Fruit fly (Drosophila melanogaster) whole organism, embryonic: ENCODE data around the gene H2.0.

Experiments
- Ada2b ChIP-seq: fragments of 200-800 bp; sonication (Bioruptor generic); IDR thresholded peaks from 2 replicates; pipeline ENCODE4 v1.3.6; 2022; ENCODE audit warnings: missing biosample characterization, missing genetic modification characterization
- CG10274 ChIP-seq: fragments of 200-800 bp; sonication (Bioruptor generic); optimal IDR thresholded peaks from 3 replicates; lab custom pipeline; 2017; ENCODE audit warnings: missing biosample characterization, mild to moderate bottlenecking, missing genetic modification characterization
- CG11085 ChIP-seq: fragments of 200-800 bp; sonication (Bioruptor generic); IDR thresholded peaks from 2 replicates; pipeline ENCODE4 v1.3.6; 2022; ENCODE audit warnings: missing biosample characterization, missing genetic modification characterization
- CG11723 ChIP-seq: fragments of 200-800 bp; sonication (Bioruptor generic); optimal IDR thresholded peaks from 2 replicates; lab custom pipeline; 2017; ENCODE audit warnings: missing biosample characterization, mild to moderate bottlenecking, missing genetic modification characterization
- CG12659 ChIP-seq: fragments of 200-800 bp; sonication (Bioruptor generic); optimal IDR thresholded peaks from 3 replicates; lab custom pipeline; 2017; ENCODE audit warnings: mild to moderate bottlenecking, missing biosample characterization, missing genetic modification reagents, missing genetic modification characterization
- CG16813 ChIP-seq: fragments of 200-800 bp; sonication (Bioruptor generic); IDR thresholded peaks from 3 replicates; pipeline ENCODE4 v1.3.6; 2022; ENCODE audit warnings: missing biosample characterization, missing genetic modification characterization; ENCODE audit not compliant: partially characterized antibody
- CG16863 ChIP-seq: fragments of 200-800 bp; sonication (Bioruptor generic); optimal IDR thresholded peaks from 3 replicates; lab custom pipeline; 2016; ENCODE audit warnings: missing biosample characterization, missing genetic modification characterization
- CG17328 ChIP-seq: fragments of 200-800 bp; sonication (Bioruptor generic); IDR thresholded peaks from 2 replicates; pipeline ENCODE4 v1.3.6; 2022; ENCODE audit warnings: missing biosample characterization, missing genetic modification characterization
- CG17568 ChIP-seq: fragments of 200-800 bp; sonication (Bioruptor generic); optimal IDR thresholded peaks from 2 replicates; lab custom pipeline; 2018; ENCODE audit warnings: missing biosample characterization, mild to moderate bottlenecking, missing genetic modification characterization, moderate library complexity
- CG18764 ChIP-seq: fragments of 200-800 bp; sonication (Bioruptor generic); optimal IDR thresholded peaks from 3 replicates; lab custom pipeline; 2016; ENCODE audit warnings: missing biosample characterization, missing genetic modification characterization
- CG2889 ChIP-seq: fragments of 200-800 bp; sonication (Bioruptor generic); IDR thresholded peaks from 3 replicates; pipeline ENCODE4 v1.3.6; 2022; ENCODE audit warnings: missing biosample characterization, missing genetic modification characterization
- CG30431 ChIP-seq: fragments of 200-800 bp; sonication (Bioruptor generic); optimal IDR thresholded peaks from 2 replicates; lab custom pipeline; 2017; ENCODE audit warnings: missing biosample characterization, missing genetic modification characterization
- CG32772 ChIP-seq: fragments of 200-800 bp; sonication (Bioruptor generic); IDR thresholded peaks from 2 replicates; pipeline ENCODE4 v1.3.6; 2022; ENCODE audit warnings: missing biosample characterization, missing genetic modification characterization
- CG34376 ChIP-seq: fragments of 200-800 bp; sonication (Bioruptor generic); optimal IDR thresholded peaks from 2 replicates; lab custom pipeline; 2018; ENCODE audit warnings: missing biosample characterization, mild to moderate bottlenecking, missing genetic modification characterization
- CG3838 ChIP-seq: fragments of 200-800 bp; sonication (Bioruptor generic); optimal IDR thresholded peaks from 3 replicates; lab custom pipeline; 2016; ENCODE audit warnings: missing biosample characterization, missing genetic modification characterization
- CG42726 ChIP-seq: fragments of 200-800 bp; sonication (Bioruptor generic); IDR thresholded peaks from 2 replicates; pipeline ENCODE4 v1.3.6; 2022; ENCODE audit warnings: missing biosample characterization, missing genetic modification characterization; ENCODE audit not compliant: partially characterized antibody
- CG4730 ChIP-seq: fragments of 200-800 bp; sonication (Bioruptor generic); IDR thresholded peaks from 2 replicates; pipeline ENCODE4 v1.3.6; 2022; ENCODE audit warnings: missing biosample characterization, missing genetic modification characterization
- CG6654 ChIP-seq: fragments of 200-800 bp; sonication (Bioruptor generic); optimal IDR thresholded peaks from 2 replicates; lab custom pipeline; 2017; ENCODE audit warnings: missing biosample characterization, mild to moderate bottlenecking, missing genetic modification characterization
- CG7271 ChIP-seq: fragments of 200-800 bp; sonication (Bioruptor generic); optimal IDR thresholded peaks from 2 replicates; lab custom pipeline; 2018; ENCODE audit warnings: missing biosample characterization, mild to moderate bottlenecking, missing genetic modification characterization, moderate library complexity
- CG8388 ChIP-seq: fragments of 200-800 bp; sonication (Bioruptor generic); optimal IDR thresholded peaks from 2 replicates; lab custom pipeline; 2019; ENCODE audit warnings: missing biosample characterization, mild to moderate bottlenecking, missing genetic modification characterization, moderate library complexity
- Hr39 ChIP-seq: fragments of >200 bp; optimal IDR thresholded peaks from 2 replicates; lab custom pipeline; 2017
- Hr51 ChIP-seq, 2 experiments: fragments of 200-800 bp; sonication (Bioruptor generic); optimal IDR thresholded peaks; 2 replicates in 1 of 2; 3 replicates in 1 of 2; lab custom pipeline; 2016 to 2018; ENCODE audit warnings: missing biosample characterization in 2 of 2, missing genetic modification characterization in 2 of 2, mild to moderate bottlenecking in 1 of 2, moderate library complexity in 1 of 2
- Hsf ChIP-seq: fragments of 200-800 bp; sonication (Bioruptor generic); optimal IDR thresholded peaks from 3 replicates; lab custom pipeline; 2016; ENCODE audit warnings: missing biosample characterization, missing genetic modification characterization
- MBD-R2 ChIP-seq: fragments of 200-800 bp; sonication (Bioruptor generic); IDR thresholded peaks from 2 replicates; pipeline ENCODE4 v1.3.6; 2022; ENCODE audit warnings: missing biosample characterization, missing genetic modification characterization
- Mrtf ChIP-seq: fragments of 200-800 bp; sonication (Bioruptor generic); IDR thresholded peaks from 3 replicates; pipeline ENCODE4 v1.3.6; 2022; ENCODE audit warnings: missing biosample characterization, missing genetic modification characterization
- Myb ChIP-seq: fragments of 200-800 bp; sonication (Bioruptor generic); optimal IDR thresholded peaks from 2 replicates; lab custom pipeline; 2016; ENCODE audit warnings: missing biosample characterization, missing genetic modification characterization
- Opbp ChIP-seq: fragments of 200-800 bp; sonication (Bioruptor generic); IDR thresholded peaks from 3 replicates; pipeline ENCODE4 v1.3.6; 2022; ENCODE audit warnings: missing biosample characterization, missing genetic modification characterization; ENCODE audit not compliant: partially characterized antibody
- Ptx1 ChIP-seq: fragments of 200-800 bp; sonication (Bioruptor generic); IDR thresholded peaks from 2 replicates; pipeline ENCODE4 v1.3.6; 2022; ENCODE audit warnings: missing biosample characterization, missing genetic modification characterization
- Sox100B ChIP-seq: fragments of 200-800 bp; sonication (Bioruptor generic); optimal IDR thresholded peaks from 3 replicates; lab custom pipeline; 2018; ENCODE audit warnings: missing biosample characterization, mild to moderate bottlenecking, missing genetic modification characterization
- Sry-β ChIP-seq: fragments of 200-800 bp; sonication (Bioruptor generic); optimal IDR thresholded peaks from 2 replicates; lab custom pipeline; 2018; ENCODE audit warnings: missing biosample characterization, mild to moderate bottlenecking, missing genetic modification characterization, moderate library complexity
- Trl ChIP-seq, 3 experiments: fragments of >200 bp in 2 of 3; fragments of 200-800 bp in 1 of 3; sonication (Bioruptor generic) in 1 of 3; optimal IDR thresholded peaks; 2 replicates in 1 of 3; 3 replicates in 2 of 3; lab custom pipeline; 2016 to 2017; ENCODE audit warnings: missing biosample characterization in 1 of 3, missing genetic modification characterization in 1 of 3
- amos ChIP-seq: fragments of 200-800 bp; sonication (Bioruptor generic); IDR thresholded peaks from 2 replicates; pipeline ENCODE4 v1.3.6; 2022; ENCODE audit warnings: missing biosample characterization, missing genetic modification characterization; ENCODE audit not compliant: partially characterized antibody
- aop ChIP-seq: fragments of 200-800 bp; sonication (Bioruptor generic); IDR thresholded peaks from 2 replicates; pipeline ENCODE4 v1.3.6; 2022; ENCODE audit warnings: missing biosample characterization, missing genetic modification characterization
- bbx ChIP-seq: fragments of 200-800 bp; sonication (Bioruptor generic); IDR thresholded peaks from 2 replicates; pipeline ENCODE4 v1.3.6; 2022; ENCODE audit warnings: missing biosample characterization, missing genetic modification characterization; ENCODE audit not compliant: partially characterized antibody
- cato ChIP-seq: fragments of 200-800 bp; sonication (Bioruptor generic); optimal IDR thresholded peaks from 2 replicates; lab custom pipeline; 2016; ENCODE audit warnings: missing biosample characterization, missing genetic modification characterization, borderline replicate concordance
- caup ChIP-seq: fragments of 200-800 bp; sonication (Bioruptor generic); optimal IDR thresholded peaks from 3 replicates; lab custom pipeline; 2017; ENCODE audit warnings: missing biosample characterization, mild to moderate bottlenecking, missing genetic modification characterization, moderate library complexity; ENCODE audit not compliant: severe bottlenecking
- crp ChIP-seq, 2 experiments: fragments of 200-800 bp; sonication (Bioruptor generic); optimal IDR thresholded peaks; 2 replicates in 1 of 2; 3 replicates in 1 of 2; lab custom pipeline; 2017; ENCODE audit warnings: missing biosample characterization in 2 of 2, missing genetic modification characterization in 2 of 2, mild to moderate bottlenecking in 1 of 2, moderate library complexity in 1 of 2
- danr ChIP-seq: fragments of 200-800 bp; sonication (Bioruptor generic); IDR thresholded peaks from 2 replicates; pipeline ENCODE4 v1.3.6; 2022; ENCODE audit warnings: missing biosample characterization, missing genetic modification characterization
- eve ChIP-seq, 2 experiments: fragments of >200 bp; optimal IDR thresholded peaks; 2 replicates each; lab custom pipeline; 2017; ENCODE audit warnings: missing biosample characterization in 2 of 2, missing genetic modification characterization in 2 of 2
- gro ChIP-seq: fragments of 200-800 bp; sonication (Bioruptor generic); optimal IDR thresholded peaks from 2 replicates; lab custom pipeline; 2016; ENCODE audit warnings: missing biosample characterization, missing genetic modification characterization
- ken ChIP-seq: fragments of 200-800 bp; sonication (Bioruptor generic); IDR thresholded peaks from 3 replicates; pipeline ENCODE4 v1.3.6; 2022; ENCODE audit warnings: missing biosample characterization, missing genetic modification characterization
- lov ChIP-seq, 2 experiments: fragments of 200-800 bp in 1 of 2; fragments of >200 bp in 1 of 2; sonication (Bioruptor generic) in 1 of 2; IDR thresholded peaks in 1 of 2; optimal IDR thresholded peaks in 1 of 2; 2 replicates in 1 of 2; 3 replicates in 1 of 2; pipeline versions ENCODE4 v1.3.6 to Lab custom; 2017 to 2022; ENCODE audit warnings: missing biosample characterization in 1 of 2, missing genetic modification characterization in 1 of 2
- nerfin-1 ChIP-seq: fragments of 200-800 bp; sonication (Bioruptor generic); optimal IDR thresholded peaks from 3 replicates; lab custom pipeline; 2019; ENCODE audit warnings: missing biosample characterization, mild to moderate bottlenecking, missing genetic modification characterization, moderate library complexity
- nom ChIP-seq: fragments of 200-800 bp; sonication (Bioruptor generic); optimal IDR thresholded peaks from 2 replicates; lab custom pipeline; 2017; ENCODE audit warnings: missing biosample characterization, missing genetic modification characterization, mild to moderate bottlenecking, moderate library complexity, missing genetic modification reagents
- otp ChIP-seq: fragments of 200-800 bp; sonication (Bioruptor generic); IDR thresholded peaks from 3 replicates; pipeline ENCODE4, ENCODE4 v1.3.6; 2022; ENCODE audit warnings: missing biosample characterization, missing genetic modification characterization
- pb ChIP-seq: fragments of 200-800 bp; sonication (Bioruptor generic); optimal IDR thresholded peaks from 3 replicates; lab custom pipeline; 2016; ENCODE audit warnings: missing biosample characterization, missing genetic modification characterization
- ro ChIP-seq: fragments of 200-800 bp; sonication (Bioruptor generic); IDR thresholded peaks from 2 replicates; pipeline ENCODE4 v1.3.6; 2022; ENCODE audit warnings: missing biosample characterization, missing genetic modification characterization
- sna ChIP-seq: fragments of 200-800 bp; sonication (Bioruptor generic); IDR thresholded peaks from 2 replicates; pipeline ENCODE4 v1.3.6; 2022; ENCODE audit warnings: missing biosample characterization, missing genetic modification characterization; ENCODE audit not compliant: partially characterized antibody
- sob ChIP-seq: fragments of 200-800 bp; sonication (Bioruptor generic); IDR thresholded peaks from 2 replicates; pipeline ENCODE4 v1.3.6; 2022; ENCODE audit warnings: missing biosample characterization, missing genetic modification characterization
- zen ChIP-seq: fragments of 200-800 bp; sonication (Bioruptor generic); optimal IDR thresholded peaks from 3 replicates; lab custom pipeline; 2018; ENCODE audit warnings: missing biosample characterization, mild to moderate bottlenecking, missing genetic modification characterization, moderate library complexity

Gene H2.0

DNA sequence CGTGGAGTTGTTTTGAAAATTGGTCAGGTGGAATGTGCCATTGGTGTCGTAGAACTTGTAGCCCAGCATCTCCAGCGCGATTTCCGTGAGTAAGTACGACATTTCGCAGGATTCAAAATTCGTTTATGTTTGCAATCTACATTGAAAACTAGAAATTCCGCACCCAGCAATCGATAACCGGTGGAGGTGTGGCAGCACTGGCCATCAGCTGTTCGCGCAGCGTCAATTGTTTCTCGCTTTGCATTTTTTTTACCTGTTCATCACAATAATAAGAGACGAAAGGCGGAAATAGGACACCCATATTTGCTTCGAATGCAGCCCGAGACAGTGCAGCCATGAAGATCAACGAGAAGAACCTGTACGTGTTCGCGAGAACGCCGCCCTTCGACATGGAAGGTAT lies 29.3 kb upstream of the H2.0 start, which contains the start of the genes CG34179 and slmo (continued):
- no peak for TF ChIP-seq CG3838
- no peak for TF ChIP-seq CG6654
- TF ChIP-seq crp (GFP tag; optimal IDR thresholded peaks at IDR 0.05; lab: Kevin White, UChicago) = peak; percentile 2 to 90
- no peak for TF ChIP-seq CG18764 (GFP tag; lab: Kevin White, UChicago)
- no peak for TF ChIP-seq Myb
- no peak for TF ChIP-seq CG16863 (GFP tag; lab: Kevin White, UChicago)
- no peak for TF ChIP-seq CG17568
- no peak for TF ChIP-seq Ada2b (GFP tag; lab: Robert Waterston, UW)
- TF ChIP-seq bbx (GFP tag; lab: Robert Waterston, UW) = peak; percentile 40; the same call in 1 of the 2 replicates
- no peak for TF ChIP-seq ken (GFP tag; lab: Robert Waterston, UW)
- no peak for TF ChIP-seq caup
- TF ChIP-seq CG11723 (GFP tag; lab: Kevin White, UChicago) = no peak
- no peak for TF ChIP-seq CG17328 (GFP tag; lab: Robert Waterston, UW)
- TF ChIP-seq Hr39 = no peak
- TF ChIP-seq Sox100B = no peak
- TF ChIP-seq CG32772 (GFP tag; lab: Robert Waterston, UW) = no peak
- TF ChIP-seq Trl (optimal IDR thresholded peaks at IDR 0.05; lab: Kevin White, UChicago) = no peak
- TF ChIP-seq Trl (GFP tag; optimal IDR thresholded peaks at IDR 0.05; lab: Kevin White, UChicago) = no peak
- TF ChIP-seq Sry-β (GFP tag; lab: Kevin White, UChicago) = no peak
- 0 out of 2 replicates have a peak, but pooled peaks have one; percentile 12 for TF ChIP-seq amos (GFP tag; lab: Robert Waterston, UW)
- peak; percentile 22; the same call in 2 of the 3 replicates for TF ChIP-seq CG16813 (GFP tag; lab: Robert Waterston, UW)
- TF ChIP-seq Opbp (GFP tag; lab: Robert Waterston, UW) = peak; percentile 43; the same call in 1 of the 3 replicates
- TF ChIP-seq CG7271 = no peak
- no peak for TF ChIP-seq cato (GFP tag; lab: Kevin White, UChicago)
- TF ChIP-seq otp (GFP tag; lab: Robert Waterston, UW) = no peak
- TF ChIP-seq sob (GFP tag; lab: Robert Waterston, UW) = no peak
- no peak for TF ChIP-seq CG12659 (GFP tag; lab: Kevin White, UChicago)
- TF ChIP-seq pb (GFP tag; lab: Kevin White, UChicago) = no peak
- no peak for TF ChIP-seq CG8388 (GFP tag; lab: Kevin White, UChicago)
- no peak for TF ChIP-seq CG11085
- TF ChIP-seq Hsf (GFP tag; lab: Kevin White, UChicago) = no peak
- no peak for TF ChIP-seq ro (GFP tag; lab: Robert Waterston, UW)
- TF ChIP-seq aop (GFP tag; lab: Robert Waterston, UW) = no peak
- TF ChIP-seq eve (GFP tag; optimal IDR thresholded peaks at IDR 0.05; lab: Kevin White, UChicago) = no peak
- TF ChIP-seq Mrtf (GFP tag; lab: Robert Waterston, UW) = no peak
- TF ChIP-seq MBD-R2 (GFP tag; lab: Robert Waterston, UW) = peak; percentile 85
- peak; percentile 40; the same call in 1 of the 2 replicates for TF ChIP-seq sna (GFP tag; lab: Robert Waterston, UW)
- no peak for TF ChIP-seq CG30431 (GFP tag; lab: Kevin White, UChicago)
- TF ChIP-seq CG34376 (GFP tag; lab: Kevin White, UChicago) = no peak
- TF ChIP-seq Ptx1 (GFP tag; lab: Robert Waterston, UW) = no peak
- TF ChIP-seq CG42726 (GFP tag; lab: Robert Waterston, UW) = no peak
- no peak for TF ChIP-seq gro (GFP tag; lab: Kevin White, UChicago)
- no peak for TF ChIP-seq CG10274 (GFP tag; lab: Kevin White, UChicago)
- TF ChIP-seq CG2889 (GFP tag; lab: Robert Waterston, UW) = no peak
- no peak for TF ChIP-seq Hr51 (GFP tag; optimal IDR thresholded peaks at IDR 0.05; lab: Kevin White, UChicago)
- no peak for TF ChIP-seq danr
- TF ChIP-seq nerfin-1 (tag; lab: Kevin White, UChicago) = peak; percentile 28
- no peak for TF ChIP-seq nom
- TF ChIP-seq zen (tag; lab: Kevin White, UChicago) = no peak
- TF ChIP-seq CG4730 (GFP tag; lab: Robert Waterston, UW) = no peak
- TF ChIP-seq lov (optimal IDR thresholded peaks at IDR 0.05; lab: Kevin White, UChicago) = no peak
- TF ChIP-seq lov (GFP tag; IDR thresholded peaks at IDR 0.05; lab: Robert Waterston, UW) = no peak
